Worm (Caenorhabditis elegans) whole organism, L2 larva: Measurements from ENCODE around the gene rab-39.

Source experiments
- elt-3 ChIP-seq: sonication (generic microtip); optimal IDR thresholded peaks from 2 replicates; lab custom pipeline; 2017; ENCODE audit warnings: missing biosample characterization, missing genetic modification characterization
- fos-1 ChIP-seq: fragments of 150-350 bp; optimal IDR thresholded peaks from 2 replicates; lab custom pipeline; 2014; ENCODE audit warnings: missing biosample characterization, missing genetic modification characterization
- lin-39 ChIP-seq: fragments of 150-350 bp; optimal IDR thresholded peaks from 2 replicates; lab custom pipeline; 2014; ENCODE audit warnings: missing biosample characterization, missing genetic modification reagents, missing genetic modification characterization
- lsy-2 ChIP-seq, 2 experiments: fragments of 150-350 bp in 1 of 2; sonication (generic microtip) in 1 of 2; optimal IDR thresholded peaks; 2 replicates each; lab custom pipeline; 2014 to 2017; ENCODE audit warnings: missing biosample characterization in 2 of 2, missing genetic modification characterization in 2 of 2
- nhr-21 ChIP-seq: fragments of 150-350 bp; optimal IDR thresholded peaks from 2 replicates; lab custom pipeline; 2014; ENCODE audit warnings: missing biosample characterization, missing genetic modification characterization
- nhr-6 ChIP-seq: fragments of 150-350 bp; optimal IDR thresholded peaks from 2 replicates; lab custom pipeline; 2014; ENCODE audit warnings: missing biosample characterization, missing genetic modification characterization
- sma-9 ChIP-seq, 2 experiments: fragments of 150-350 bp in 1 of 2; sonication (generic microtip) in 1 of 2; optimal IDR thresholded peaks; 2 replicates each; lab custom pipeline; 2014 to 2016; ENCODE audit warnings: missing genetic modification characterization in 2 of 2, mild to moderate bottlenecking in 1 of 2, missing biosample characterization in 1 of 2, missing compliant biosample characterization in 1 of 2, missing genetic modification reagents in 1 of 2, moderate library complexity in 1 of 2

- TF ChIP-seq fos-1 (tag; lab: Kevin White, UChicago) (peak; percentile 6), lsy-2 (tag; optimal IDR thresholded peaks at IDR 0.05; lab: Kevin White, UChicago) (peak in 1 of 2 experiments; percentile 86), nhr-21 (tag; lab: Kevin White, UChicago) (no peak), nhr-6 (tag; lab: Kevin White, UChicago) (no peak), lin-39 (tag; lab: Kevin White, UChicago) (no peak), elt-3 (tag; lab: Kevin White, UChicago) (no peak), sma-9 (GFP tag; optimal IDR thresholded peaks at IDR 0.05; lab: Kevin White, UChicago) (peak; percentile 53), sma-9 (tag; optimal IDR thresholded peaks at IDR 0.05; lab: Kevin White, UChicago) (no peak)
Observed at ce11 chrII:9285171-9286025, 37.3 kb downstream of the rab-39 start, which contains the start of gene mtrr-1.
